Worm (Caenorhabditis elegans) whole organism, midembryonic: ENCODE measurements around the gene F52B11.2.

Experiments used
- T22C8.4 ChIP-seq: fragments of 200-800 bp; sonication (Bioruptor generic); IDR thresholded peaks from 2 replicates; pipeline ENCODE4 v1.3.6; 2022; ENCODE audit warnings: missing genetic modification characterization, missing compliant biosample characterization
- cog-1 ChIP-seq: sonication (generic microtip); optimal IDR thresholded peaks from 2 replicates; lab custom pipeline; 2016; ENCODE audit warnings: missing genetic modification characterization, missing compliant biosample characterization
- flt-1 ChIP-seq: fragments of 200-800 bp; sonication (Bioruptor generic); IDR thresholded peaks from 2 replicates; pipeline ENCODE4 v1.3.6; 2022; ENCODE audit warnings: missing genetic modification characterization, missing compliant biosample characterization
- klf-2 ChIP-seq: fragments of 200-800 bp; sonication (Bioruptor generic); conservative IDR thresholded peaks from 2 replicates; pipeline ENCODE4 v1.3.6; 2022; ENCODE audit warnings: missing genetic modification reagents, missing genetic modification characterization, missing compliant biosample characterization
- ref-1 ChIP-seq: fragments of 200-800 bp; sonication (Bioruptor generic); conservative IDR thresholded peaks from 2 replicates; pipeline ENCODE4 v1.3.6; 2022; ENCODE audit warnings: missing genetic modification reagents, missing genetic modification characterization, missing compliant biosample characterization
- tab-1 ChIP-seq: fragments of 200-800 bp; sonication (Bioruptor generic); IDR thresholded peaks from 2 replicates; pipeline ENCODE4 v1.3.6; 2022; ENCODE audit warnings: missing genetic modification characterization, missing compliant biosample characterization
- ztf-23 ChIP-seq: fragments of 200-800 bp; sonication (Bioruptor generic); IDR thresholded peaks from 2 replicates; pipeline ENCODE4 v1.3.6; 2022; ENCODE audit warnings: missing genetic modification reagents, missing genetic modification characterization, missing compliant biosample characterization

- TF ChIP-seq tab-1 (no peak), flt-1 (GFP tag; lab: Robert Waterston, UW) (no peak), T22C8.4 (GFP tag; lab: Robert Waterston, UW) (no peak), klf-2 (GFP tag; lab: Robert Waterston, UW) (no peak), cog-1 (tag; lab: Kevin White, UChicago) (no peak), ref-1 (GFP tag; lab: Robert Waterston, UW) (no peak), ztf-23 (GFP tag; lab: Robert Waterston, UW) (no peak)
Measured at ce11 chrIV:14072011-14072649, 11.2 kb upstream of the F52B11.2 start.
